Worm (Caenorhabditis elegans) whole organism, early embryonic: ENCODE measurements around the gene sri-19.

ENCODE experiments used
- B0310.2 ChIP-seq: sonication (generic microtip); optimal IDR thresholded peaks from 2 replicates; lab custom pipeline; 2016; ENCODE audit warnings: mild to moderate bottlenecking, missing genetic modification characterization, missing compliant biosample characterization
- F13C5.2 ChIP-seq: sonication (generic microtip); optimal IDR thresholded peaks from 2 replicates; lab custom pipeline; 2017; ENCODE audit warnings: mild to moderate bottlenecking, missing genetic modification characterization, inconsistent platforms, missing compliant biosample characterization
- aly-1 ChIP-seq: sonication (generic microtip); optimal IDR thresholded peaks from 2 replicates; lab custom pipeline; 2016; ENCODE audit warnings: missing genetic modification characterization, missing compliant biosample characterization
- ama-1 ChIP-seq: fragments of 150-350 bp; optimal IDR thresholded peaks from 2 replicates; lab custom pipeline; 2014
- ceh-13 ChIP-seq: fragments of 200-800 bp; sonication (Bioruptor generic); optimal IDR thresholded peaks from 2 replicates; lab custom pipeline; 2018; ENCODE audit warnings: mild to moderate bottlenecking, missing genetic modification characterization, missing compliant biosample characterization
- ceh-36 ChIP-seq: sonication (generic microtip); optimal IDR thresholded peaks from 2 replicates; lab custom pipeline; 2016; ENCODE audit warnings: missing genetic modification characterization, inconsistent platforms, missing compliant biosample characterization
- ets-7 ChIP-seq: sonication (generic microtip); optimal IDR thresholded peaks from 2 replicates; lab custom pipeline; 2016; ENCODE audit warnings: missing genotype, missing genetic modification characterization, missing compliant biosample characterization
- flt-1 ChIP-seq: fragments of 200-800 bp; sonication (Bioruptor generic); IDR thresholded peaks from 2 replicates; pipeline ENCODE4 v1.3.6; 2022; ENCODE audit warnings: missing genetic modification characterization, missing compliant biosample characterization
- hmbx-1 ChIP-seq: sonication (generic microtip); optimal IDR thresholded peaks from 2 replicates; lab custom pipeline; 2016; ENCODE audit warnings: mild to moderate bottlenecking, missing genetic modification characterization, missing compliant biosample characterization
- hmg-4 ChIP-seq: fragments of 200-800 bp; sonication (Bioruptor generic); optimal IDR thresholded peaks from 2 replicates; lab custom pipeline; 2018; ENCODE audit warnings: mild to moderate bottlenecking, missing genetic modification characterization, missing compliant biosample characterization
- hnd-1 ChIP-seq: sonication (generic microtip); optimal IDR thresholded peaks from 2 replicates; lab custom pipeline; 2016; ENCODE audit warnings: missing genetic modification characterization, missing compliant biosample characterization
- pes-1 ChIP-seq: fragments of 200-800 bp; sonication (Bioruptor generic); IDR thresholded peaks from 2 replicates; pipeline ENCODE4 v1.3.6; 2022; ENCODE audit warnings: missing genetic modification reagents, missing genetic modification characterization, missing compliant biosample characterization
- scrt-1 ChIP-seq: fragments of 200-800 bp; sonication (Bioruptor generic); IDR thresholded peaks from 2 replicates; pipeline ENCODE4 v1.3.6; 2022; ENCODE audit warnings: missing genetic modification characterization, missing compliant biosample characterization
- sea-1 ChIP-seq: fragments of 200-800 bp; sonication (Bioruptor generic); conservative IDR thresholded peaks from 2 replicates; pipeline ENCODE4 v1.3.6; 2022; ENCODE audit warnings: missing genetic modification characterization, missing compliant biosample characterization
- tbx-11 ChIP-seq: fragments of 200-800 bp; sonication (Bioruptor generic); IDR thresholded peaks from 2 replicates; pipeline ENCODE4 v1.3.6; 2022; ENCODE audit warnings: missing genetic modification characterization, missing compliant biosample characterization
- tbx-37 ChIP-seq: fragments of 200-800 bp; sonication (Bioruptor generic); conservative IDR thresholded peaks from 2 replicates; pipeline ENCODE4 v1.3.6; 2022; ENCODE audit warnings: missing genetic modification reagents, missing genetic modification characterization, missing compliant biosample characterization
- tra-4 ChIP-seq: sonication (generic microtip); optimal IDR thresholded peaks from 2 replicates; lab custom pipeline; 2017; ENCODE audit warnings: missing genetic modification characterization, missing compliant biosample characterization

The sri-19 gene

ce11 chrIV:11006868-11007267, 48.7 kb downstream of the sri-19 start:
- TF ChIP-seq hmg-4 (GFP tag; lab: Kevin White, UChicago) (no peak), hnd-1 (tag; lab: Kevin White, UChicago) (no peak), ceh-13 (GFP tag; lab: Kevin White, UChicago) (no peak), flt-1 (GFP tag; lab: Robert Waterston, UW) (no peak), ama-1 (lab: Kevin White, UChicago) (no peak), hmbx-1 (tag; lab: Kevin White, UChicago) (no peak), scrt-1 (GFP tag; lab: Robert Waterston, UW) (no peak), ceh-36 (tag; lab: Kevin White, UChicago) (no peak), tbx-37 (GFP tag; lab: Robert Waterston, UW) (no peak), ets-7 (tag; lab: Kevin White, UChicago) (no peak), aly-1 (no peak), tbx-11 (GFP tag; lab: Robert Waterston, UW) (no peak), B0310.2 (no peak)

ce11 chrIV:11008255-11008654, 50.1 kb downstream of the sri-19 start:
- TF ChIP-seq ceh-13 (GFP tag; lab: Kevin White, UChicago) (no peak), aly-1 (no peak), F13C5.2 (tag; lab: Kevin White, UChicago) (no peak), ama-1 (lab: Kevin White, UChicago) (no peak), tbx-11 (GFP tag; lab: Robert Waterston, UW) (no peak), flt-1 (GFP tag; lab: Robert Waterston, UW) (no peak), hmbx-1 (tag; lab: Kevin White, UChicago) (no peak), pes-1 (GFP tag; lab: Robert Waterston, UW) (no peak), scrt-1 (GFP tag; lab: Robert Waterston, UW) (no peak), B0310.2 (no peak), tbx-37 (GFP tag; lab: Robert Waterston, UW) (no peak), sea-1 (GFP tag; lab: Robert Waterston, UW) (no peak)

- TF ChIP-seq ceh-13 (GFP tag; lab: Kevin White, UChicago): no peak
- TF ChIP-seq scrt-1 (GFP tag; lab: Robert Waterston, UW): no peak
- no peak for TF ChIP-seq sea-1 (GFP tag; lab: Robert Waterston, UW)
- no peak for TF ChIP-seq pes-1 (GFP tag; lab: Robert Waterston, UW)
- TF ChIP-seq ceh-36 (tag; lab: Kevin White, UChicago): no peak
- TF ChIP-seq tbx-11 (GFP tag; lab: Robert Waterston, UW): no peak
- no peak for TF ChIP-seq tra-4
- no peak for TF ChIP-seq hmg-4 (GFP tag; lab: Kevin White, UChicago)
- no peak for TF ChIP-seq hmbx-1 (tag; lab: Kevin White, UChicago)
- TF ChIP-seq F13C5.2 (tag; lab: Kevin White, UChicago): no peak
- no peak for TF ChIP-seq tbx-37 (GFP tag; lab: Robert Waterston, UW)
- no peak for TF ChIP-seq hnd-1 (tag; lab: Kevin White, UChicago)
- TF ChIP-seq B0310.2: no peak
- no peak for TF ChIP-seq ets-7 (tag; lab: Kevin White, UChicago)
- no peak for TF ChIP-seq flt-1 (GFP tag; lab: Robert Waterston, UW)
- TF ChIP-seq aly-1: no peak
These were observed 50.8 kb downstream of the sri-19 start, which contains the start of gene F13H10.6 for ce11 chrIV:11008996-11009395. Gene F13H10.6, plus strand, starts transcription at chrIV:11009296.

ce11 chrIV:11009928-11010327, 51.8 kb downstream of the sri-19 start:
- TF ChIP-seq flt-1 (GFP tag; lab: Robert Waterston, UW) (no peak), tbx-37 (GFP tag; lab: Robert Waterston, UW) (no peak), ceh-36 (tag; lab: Kevin White, UChicago) (no peak), hmbx-1 (tag; lab: Kevin White, UChicago) (no peak)
